Worm (Caenorhabditis elegans): ENCODE data around the gene atf-8.
"Not testable (repeated sequence)": the region's sequence is repeated elsewhere in the genome, so short reads cannot be mapped to it uniquely, and the experiment has no call there.

DNA sequence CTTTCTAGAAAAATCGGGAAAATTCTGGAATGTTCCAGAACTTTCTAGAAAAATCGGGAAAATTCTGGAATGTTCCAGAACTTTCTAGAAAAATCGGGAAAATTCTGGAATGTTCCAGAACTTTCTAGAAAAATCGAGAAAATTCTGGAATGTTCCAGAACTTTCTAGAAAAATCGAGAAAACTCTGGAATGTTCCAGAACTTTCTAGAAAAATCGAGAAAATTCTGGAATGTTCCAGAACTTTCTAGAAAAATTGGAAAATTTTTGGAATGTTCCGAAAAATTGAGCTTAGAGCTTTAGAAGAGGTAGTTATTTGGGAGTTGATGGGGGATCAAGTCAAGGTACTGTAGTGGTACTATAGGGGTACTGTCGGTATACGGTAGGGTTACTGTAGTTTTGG lies 16.4 kb upstream of the atf-8 start:
- TF ChIP-seq med-1 (GFP tag; optimal IDR thresholded peaks at IDR 0.05; ENCODE audit: insufficient read depth); tab-1 (GFP tag; IDR thresholded peaks at IDR 0.05): not testable (repeated sequence)
